Fruit fly (Drosophila melanogaster) whole organism, embryonic: ENCODE measurements around the gene UK114.

Experiments used
- Aef1 ChIP-seq: fragments of 200-800 bp; sonication (Bioruptor generic); IDR thresholded peaks from 3 replicates; pipeline ENCODE4 v1.3.6; 2022; ENCODE audit warnings: missing biosample characterization, missing genetic modification characterization
- BEAF-32 ChIP-seq: fragments of 200-800 bp; sonication (Bioruptor generic); optimal IDR thresholded peaks from 3 replicates; lab custom pipeline; 2017; ENCODE audit warnings: missing biosample characterization, missing genetic modification characterization, mild to moderate bottlenecking, moderate library complexity, missing genetic modification reagents
- Bgb ChIP-seq: fragments of 200-800 bp; sonication (Bioruptor generic); IDR thresholded peaks from 2 replicates; pipeline ENCODE4 v1.3.6; 2022; ENCODE audit warnings: missing biosample characterization, missing genetic modification characterization; ENCODE audit not compliant: partially characterized antibody
- CG10267 ChIP-seq: fragments of 200-800 bp; sonication (Bioruptor generic); optimal IDR thresholded peaks from 2 replicates; lab custom pipeline; 2018; ENCODE audit warnings: missing biosample characterization, mild to moderate bottlenecking, missing genetic modification characterization, moderate library complexity
- CG11560 ChIP-seq: fragments of 200-800 bp; sonication (Bioruptor generic); IDR thresholded peaks from 3 replicates; pipeline ENCODE4 v1.3.6; 2022; ENCODE audit warnings: missing biosample characterization, missing genetic modification characterization
- CG12659 ChIP-seq: fragments of 200-800 bp; sonication (Bioruptor generic); optimal IDR thresholded peaks from 3 replicates; lab custom pipeline; 2017; ENCODE audit warnings: mild to moderate bottlenecking, missing biosample characterization, missing genetic modification reagents, missing genetic modification characterization
- CG13287 ChIP-seq: fragments of 200-800 bp; sonication (Bioruptor generic); IDR thresholded peaks from 2 replicates; pipeline ENCODE4 v1.3.6; 2022; ENCODE audit warnings: missing biosample characterization, missing genetic modification characterization; ENCODE audit not compliant: partially characterized antibody
- CG13296 ChIP-seq: fragments of 200-800 bp; sonication (Bioruptor generic); optimal IDR thresholded peaks from 3 replicates; lab custom pipeline; 2018; ENCODE audit warnings: missing biosample characterization, mild to moderate bottlenecking, missing genetic modification characterization
- CG14667 ChIP-seq: fragments of 200-800 bp; sonication (Bioruptor generic); IDR thresholded peaks from 2 replicates; pipeline ENCODE4 v1.3.6; 2022; ENCODE audit warnings: missing biosample characterization, missing genetic modification characterization
- CG14710 ChIP-seq: fragments of 200-800 bp; sonication (Bioruptor generic); optimal IDR thresholded peaks from 3 replicates; lab custom pipeline; 2019; ENCODE audit warnings: missing biosample characterization, mild to moderate bottlenecking, missing genetic modification characterization, moderate library complexity
- CG15696 ChIP-seq: fragments of 200-800 bp; sonication (Bioruptor generic); optimal IDR thresholded peaks from 2 replicates; lab custom pipeline; 2019; ENCODE audit warnings: missing biosample characterization, mild to moderate bottlenecking, missing genetic modification characterization, moderate library complexity
- CG16813 ChIP-seq: fragments of 200-800 bp; sonication (Bioruptor generic); IDR thresholded peaks from 3 replicates; pipeline ENCODE4 v1.3.6; 2022; ENCODE audit warnings: missing biosample characterization, missing genetic modification characterization; ENCODE audit not compliant: partially characterized antibody
- CG17361 ChIP-seq: fragments of 200-800 bp; sonication (Bioruptor generic); IDR thresholded peaks from 3 replicates; pipeline ENCODE4 v1.3.6; 2022; ENCODE audit warnings: missing biosample characterization, missing genetic modification characterization
- CG17802 ChIP-seq: fragments of 200-800 bp; sonication (Bioruptor generic); optimal IDR thresholded peaks from 2 replicates; lab custom pipeline; 2018; ENCODE audit warnings: missing biosample characterization, mild to moderate bottlenecking, missing genetic modification characterization, moderate library complexity
- CG2116 ChIP-seq: fragments of 200-800 bp; sonication (Bioruptor generic); optimal IDR thresholded peaks from 3 replicates; lab custom pipeline; 2018; ENCODE audit warnings: missing biosample characterization, mild to moderate bottlenecking, missing genetic modification characterization
- CG2678 ChIP-seq: fragments of 200-800 bp; sonication (Bioruptor generic); optimal IDR thresholded peaks from 3 replicates; lab custom pipeline; 2019; ENCODE audit warnings: missing biosample characterization, mild to moderate bottlenecking, missing genetic modification characterization, moderate library complexity
- CG30020 ChIP-seq: fragments of 200-800 bp; optimal IDR thresholded peaks from 2 replicates; lab custom pipeline; 2019; ENCODE audit warnings: missing biosample characterization, mild to moderate bottlenecking, missing genetic modification characterization, moderate library complexity
- CG30431 ChIP-seq: fragments of 200-800 bp; sonication (Bioruptor generic); optimal IDR thresholded peaks from 2 replicates; lab custom pipeline; 2017; ENCODE audit warnings: missing biosample characterization, missing genetic modification characterization
- CG31388 ChIP-seq: fragments of 200-800 bp; sonication (Bioruptor generic); optimal IDR thresholded peaks from 2 replicates; lab custom pipeline; 2016; ENCODE audit warnings: missing biosample characterization, missing genetic modification characterization
- CG34224 ChIP-seq: fragments of 200-800 bp; sonication (Bioruptor generic); IDR thresholded peaks from 3 replicates; pipeline ENCODE4 v1.3.6; 2022; ENCODE audit warnings: missing biosample characterization, missing genetic modification characterization; ENCODE audit not compliant: partially characterized antibody
- CG7963 ChIP-seq: fragments of 200-800 bp; sonication (Bioruptor generic); IDR thresholded peaks from 3 replicates; pipeline ENCODE4 v1.3.6; 2022; ENCODE audit warnings: missing biosample characterization, missing genetic modification characterization; ENCODE audit not compliant: partially characterized antibody
- CG8290 ChIP-seq, 3 experiments: fragments of 200-800 bp; sonication (Bioruptor generic); optimal IDR thresholded peaks; 2 replicates each; lab custom pipeline; 2016 to 2019; ENCODE audit warnings: missing biosample characterization in 3 of 3, missing genetic modification characterization in 3 of 3, mild to moderate bottlenecking in 2 of 3, moderate library complexity in 1 of 3
- CG9817 ChIP-seq: fragments of 200-800 bp; sonication (Bioruptor generic); optimal IDR thresholded peaks from 2 replicates; lab custom pipeline; 2018; ENCODE audit warnings: missing biosample characterization, mild to moderate bottlenecking, missing genetic modification characterization, moderate library complexity
- CG9932 ChIP-seq: fragments of 200-800 bp; sonication (Bioruptor generic); IDR thresholded peaks from 2 replicates; pipeline ENCODE4 v1.3.6; 2022; ENCODE audit warnings: missing biosample characterization, missing genetic modification characterization
- D19A ChIP-seq: fragments of 200-800 bp; optimal IDR thresholded peaks from 3 replicates; lab custom pipeline; 2019; ENCODE audit warnings: missing biosample characterization, mild to moderate bottlenecking, missing genetic modification characterization, moderate library complexity
- Dp ChIP-seq: fragments of 200-800 bp; sonication (Bioruptor generic); optimal IDR thresholded peaks from 2 replicates; lab custom pipeline; 2018; ENCODE audit warnings: missing biosample characterization, mild to moderate bottlenecking, missing genetic modification characterization, moderate library complexity
- Drgx ChIP-seq: fragments of 200-800 bp; sonication (Bioruptor generic); IDR thresholded peaks from 2 replicates; pipeline ENCODE4 v1.3.6; 2022; ENCODE audit warnings: missing biosample characterization, missing genetic modification characterization
- Hr3 ChIP-seq: fragments of 200-800 bp; sonication (Bioruptor generic); optimal IDR thresholded peaks from 3 replicates; lab custom pipeline; 2016; ENCODE audit warnings: missing biosample characterization, missing genetic modification characterization
- Lhr ChIP-seq: fragments of 200-800 bp; sonication (Bioruptor generic); optimal IDR thresholded peaks from 3 replicates; lab custom pipeline; 2017; ENCODE audit warnings: mild to moderate bottlenecking, missing biosample characterization, missing genetic modification reagents, missing genetic modification characterization
- MBD-R2 ChIP-seq: fragments of 200-800 bp; sonication (Bioruptor generic); IDR thresholded peaks from 2 replicates; pipeline ENCODE4 v1.3.6; 2022; ENCODE audit warnings: missing biosample characterization, missing genetic modification characterization
- Mrtf ChIP-seq: fragments of 200-800 bp; sonication (Bioruptor generic); IDR thresholded peaks from 3 replicates; pipeline ENCODE4 v1.3.6; 2022; ENCODE audit warnings: missing biosample characterization, missing genetic modification characterization
- Nf-YC ChIP-seq: fragments of 200-800 bp; optimal IDR thresholded peaks from 3 replicates; lab custom pipeline; 2019; ENCODE audit warnings: missing biosample characterization, mild to moderate bottlenecking, missing genetic modification characterization, moderate library complexity
- Opbp ChIP-seq: fragments of 200-800 bp; sonication (Bioruptor generic); IDR thresholded peaks from 3 replicates; pipeline ENCODE4 v1.3.6; 2022; ENCODE audit warnings: missing biosample characterization, missing genetic modification characterization; ENCODE audit not compliant: partially characterized antibody
- bbx ChIP-seq: fragments of 200-800 bp; sonication (Bioruptor generic); IDR thresholded peaks from 2 replicates; pipeline ENCODE4 v1.3.6; 2022; ENCODE audit warnings: missing biosample characterization, missing genetic modification characterization; ENCODE audit not compliant: partially characterized antibody
- cg ChIP-seq: fragments of 200-800 bp; sonication (Bioruptor generic); optimal IDR thresholded peaks from 3 replicates; lab custom pipeline; 2019; ENCODE audit warnings: missing biosample characterization, mild to moderate bottlenecking, missing genetic modification characterization, moderate library complexity
- chn ChIP-seq: fragments of 200-800 bp; sonication (Bioruptor generic); optimal IDR thresholded peaks from 2 replicates; lab custom pipeline; 2016; ENCODE audit warnings: missing biosample characterization, missing genetic modification characterization
- dmrt11E ChIP-seq: fragments of 200-800 bp; sonication (Bioruptor generic); optimal IDR thresholded peaks from 3 replicates; lab custom pipeline; 2018; ENCODE audit warnings: missing biosample characterization, mild to moderate bottlenecking, missing genetic modification characterization, moderate library complexity
- fd3F ChIP-seq: fragments of 200-800 bp; sonication (Bioruptor generic); optimal IDR thresholded peaks from 2 replicates; lab custom pipeline; 2018; ENCODE audit warnings: missing biosample characterization, mild to moderate bottlenecking, missing genetic modification characterization, moderate library complexity
- grau ChIP-seq: fragments of 200-800 bp; optimal IDR thresholded peaks from 3 replicates; lab custom pipeline; 2019; ENCODE audit warnings: missing biosample characterization, mild to moderate bottlenecking, missing genetic modification characterization, moderate library complexity
- nmo ChIP-seq: fragments of 200-800 bp; sonication (Bioruptor generic); optimal IDR thresholded peaks from 2 replicates; lab custom pipeline; 2018; ENCODE audit warnings: missing biosample characterization, mild to moderate bottlenecking, missing genetic modification characterization, moderate library complexity
- pzg ChIP-seq: fragments of 200-800 bp; sonication (Bioruptor generic); optimal IDR thresholded peaks from 3 replicates; lab custom pipeline; 2018; ENCODE audit warnings: missing biosample characterization, mild to moderate bottlenecking, missing genetic modification characterization, moderate library complexity
- sens ChIP-seq: fragments of 200-800 bp; sonication (Bioruptor generic); peaks from one replicate; lab custom pipeline; 2016; ENCODE audit warnings: missing biosample characterization, missing genetic modification characterization
- slbo ChIP-seq: fragments of 200-800 bp; sonication (Bioruptor generic); IDR thresholded peaks from 2 replicates; pipeline ENCODE4 v1.3.6; 2022; ENCODE audit warnings: missing biosample characterization, missing genetic modification characterization
- sna ChIP-seq: fragments of 200-800 bp; sonication (Bioruptor generic); IDR thresholded peaks from 2 replicates; pipeline ENCODE4 v1.3.6; 2022; ENCODE audit warnings: missing biosample characterization, missing genetic modification characterization; ENCODE audit not compliant: partially characterized antibody
- stwl ChIP-seq: fragments of 200-800 bp; sonication (Bioruptor generic); optimal IDR thresholded peaks from 3 replicates; lab custom pipeline; 2018; ENCODE audit warnings: missing biosample characterization, mild to moderate bottlenecking, missing genetic modification characterization, moderate library complexity
- tna ChIP-seq: fragments of 200-800 bp; sonication (Bioruptor generic); IDR thresholded peaks from 2 replicates; pipeline ENCODE4 v1.3.6; 2022; ENCODE audit warnings: missing biosample characterization, missing genetic modification characterization; ENCODE audit not compliant: partially characterized antibody

UK114 gene

dm6 chr2L:15271757-15272589 lies 2.9 kb downstream of the UK114 start, which contains the start of gene Cul3 (continued):
- TF ChIP-seq CG31388 (GFP tag; lab: Kevin White, UChicago) (no peak), CG14710 (tag; lab: Kevin White, UChicago) (peak; percentile 28), stwl (tag; lab: Kevin White, UChicago) (peak; percentile 36), CG2116 (GFP tag; lab: Kevin White, UChicago) (peak; percentile 28), D19A (tag; lab: Kevin White, UChicago) (peak; percentile 24), CG13287 (peak; percentile 78), CG13296 (GFP tag; lab: Kevin White, UChicago) (no peak), CG15696 (tag; lab: Kevin White, UChicago) (peak; percentile 11), sens (GFP tag; lab: Kevin White, UChicago) (peak; percentile 82), fd3F (GFP tag; lab: Kevin White, UChicago) (peak; percentile 19), sna (peak; percentile 64), bbx (GFP tag; lab: Robert Waterston, UW) (peak; percentile 75), CG7963 (GFP tag; lab: Robert Waterston, UW) (peak; percentile 66; the same call in 2 of the 3 replicates), grau (tag; lab: Kevin White, UChicago) (peak; percentile 40), CG30431 (GFP tag; lab: Kevin White, UChicago) (no peak), Drgx (GFP tag; lab: Robert Waterston, UW) (no peak), CG16813 (GFP tag; lab: Robert Waterston, UW) (peak; percentile 86), dmrt11E (tag; lab: Kevin White, UChicago) (peak; percentile 43), Aef1 (GFP tag; lab: Robert Waterston, UW) (peak; percentile 79), CG9932 (GFP tag; lab: Robert Waterston, UW) (peak; percentile 29; the same call in 1 of the 2 replicates), CG11560 (tag; lab: Robert Waterston, UW) (no peak), Lhr (GFP tag; lab: Kevin White, UChicago) (peak; percentile 8), Dp (GFP tag; lab: Kevin White, UChicago) (peak; percentile 65), CG2678 (tag; lab: Kevin White, UChicago) (peak; percentile 51), Bgb (GFP tag; lab: Robert Waterston, UW) (peak; percentile 76), slbo (GFP tag; lab: Robert Waterston, UW) (peak; percentile 56), Hr3 (GFP tag; lab: Kevin White, UChicago) (peak; percentile 20), Nf-YC (tag; lab: Kevin White, UChicago) (peak; percentile 52), Mrtf (GFP tag; lab: Robert Waterston, UW) (no peak), pzg (GFP tag; lab: Kevin White, UChicago) (peak; percentile 35), CG17361 (peak; percentile 47; the same call in 1 of the 3 replicates), CG30020 (peak; percentile 41), CG9817 (tag; lab: Kevin White, UChicago) (peak; percentile 38), CG10267 (tag; lab: Kevin White, UChicago) (peak; percentile 87), MBD-R2 (GFP tag; lab: Robert Waterston, UW) (0 out of 2 replicates have a peak, but pooled peaks have one; percentile 16), nmo (GFP tag; lab: Kevin White, UChicago) (peak; percentile 19), CG17802 (no peak), cg (GFP tag; lab: Kevin White, UChicago) (peak; percentile 93), chn (GFP tag; lab: Kevin White, UChicago) (no peak), BEAF-32 (peak; percentile 77), CG14667 (GFP tag; lab: Robert Waterston, UW) (no peak), CG8290 (GFP tag; optimal IDR thresholded peaks at IDR 0.05; lab: Kevin White, UChicago) (no peak), CG8290 (tag; optimal IDR thresholded peaks at IDR 0.05; lab: Kevin White, UChicago) (peak in 1 of 2 experiments; percentile 18), tna (GFP tag; lab: Robert Waterston, UW) (peak; percentile 36; the same call in 1 of the 2 replicates), CG12659 (GFP tag; lab: Kevin White, UChicago) (peak; percentile 21), CG34224 (GFP tag; lab: Robert Waterston, UW) (peak; percentile 73), Opbp (GFP tag; lab: Robert Waterston, UW) (peak; percentile 85)
